Fruit fly (Drosophila melanogaster) whole organism, embryonic: Measurements from ENCODE around the gene isoQC.

Experiments
- B-H1 ChIP-seq: fragments of 200-800 bp; sonication (Bioruptor generic); IDR thresholded peaks from 3 replicates; pipeline ENCODE4 v1.3.6; 2022; ENCODE audit warnings: missing biosample characterization, missing genetic modification characterization
- Bteb2 ChIP-seq: fragments of 200-800 bp; sonication (Bioruptor generic); optimal IDR thresholded peaks from 2 replicates; lab custom pipeline; 2016; ENCODE audit warnings: missing biosample characterization, missing genetic modification characterization
- CG10209 ChIP-seq: fragments of 200-800 bp; sonication (Bioruptor generic); optimal IDR thresholded peaks from 3 replicates; lab custom pipeline; 2017; ENCODE audit warnings: missing biosample characterization, mild to moderate bottlenecking, missing genetic modification characterization, missing genetic modification reagents
- CG10321 ChIP-seq: fragments of 200-800 bp; sonication (Bioruptor generic); IDR thresholded peaks from 2 replicates; pipeline ENCODE4 v1.3.6; 2022; ENCODE audit warnings: missing biosample characterization, missing genetic modification characterization
- CG11093 ChIP-seq: fragments of 200-800 bp; sonication (Bioruptor generic); IDR thresholded peaks from 3 replicates; pipeline ENCODE4 v1.3.6; 2022; ENCODE audit warnings: missing biosample characterization, missing genetic modification characterization
- CG12769 ChIP-seq: fragments of 200-800 bp; sonication (Bioruptor generic); optimal IDR thresholded peaks from 2 replicates; lab custom pipeline; 2019; ENCODE audit warnings: missing biosample characterization, mild to moderate bottlenecking, missing genetic modification characterization, moderate library complexity
- CG13424 ChIP-seq: fragments of 200-800 bp; sonication (Bioruptor generic); optimal IDR thresholded peaks from 2 replicates; lab custom pipeline; 2019; ENCODE audit warnings: missing biosample characterization, mild to moderate bottlenecking, missing genetic modification characterization, moderate library complexity
- CG13775 ChIP-seq: fragments of 200-800 bp; sonication (Bioruptor generic); optimal IDR thresholded peaks from 3 replicates; lab custom pipeline; 2017; ENCODE audit warnings: missing biosample characterization, mild to moderate bottlenecking, missing genetic modification characterization
- CG13894 ChIP-seq: fragments of 200-800 bp; sonication (Bioruptor generic); optimal IDR thresholded peaks from 3 replicates; lab custom pipeline; 2018; ENCODE audit warnings: missing biosample characterization, mild to moderate bottlenecking, missing genetic modification characterization, moderate library complexity
- CG14965 ChIP-seq: fragments of 200-800 bp; sonication (Bioruptor generic); optimal IDR thresholded peaks from 2 replicates; lab custom pipeline; 2016; ENCODE audit warnings: missing biosample characterization, missing genetic modification characterization, borderline replicate concordance
- CG17359 ChIP-seq: fragments of 200-800 bp; sonication (Bioruptor generic); optimal IDR thresholded peaks from 3 replicates; lab custom pipeline; 2018; ENCODE audit warnings: missing biosample characterization, mild to moderate bottlenecking, missing genetic modification characterization, moderate library complexity
- CG18011 ChIP-seq: fragments of 200-800 bp; sonication (Bioruptor generic); optimal IDR thresholded peaks from 2 replicates; lab custom pipeline; 2017; ENCODE audit warnings: missing biosample characterization, missing genetic modification characterization, mild to moderate bottlenecking, moderate library complexity, missing genotype
- CG2129 ChIP-seq: fragments of 200-800 bp; sonication (Bioruptor generic); IDR thresholded peaks from 2 replicates; pipeline ENCODE4 v1.3.6; 2022; ENCODE audit warnings: missing biosample characterization, missing genetic modification characterization; ENCODE audit not compliant: partially characterized antibody
- CG31224 ChIP-seq: fragments of 200-800 bp; sonication (Bioruptor generic); IDR thresholded peaks from 2 replicates; pipeline ENCODE4 v1.3.6; 2022; ENCODE audit warnings: missing biosample characterization, missing genetic modification characterization
- CG31441 ChIP-seq: fragments of 200-800 bp; sonication (Bioruptor generic); IDR thresholded peaks from 2 replicates; pipeline ENCODE4 v1.3.6; 2022; ENCODE audit warnings: missing biosample characterization, missing genetic modification characterization
- CG3163 ChIP-seq: fragments of 200-800 bp; sonication (Bioruptor generic); optimal IDR thresholded peaks from 3 replicates; lab custom pipeline; 2016; ENCODE audit warnings: missing biosample characterization, missing genetic modification characterization
- CG3407 ChIP-seq: fragments of 200-800 bp; sonication (Bioruptor generic); optimal IDR thresholded peaks from 2 replicates; lab custom pipeline; 2018; ENCODE audit warnings: missing biosample characterization, mild to moderate bottlenecking, missing genetic modification characterization
- CG4328 ChIP-seq: fragments of 200-800 bp; sonication (Bioruptor generic); optimal IDR thresholded peaks from 3 replicates; lab custom pipeline; 2017; ENCODE audit warnings: missing biosample characterization, missing genetic modification reagents, missing genetic modification characterization
- CG7271 ChIP-seq: fragments of 200-800 bp; sonication (Bioruptor generic); optimal IDR thresholded peaks from 2 replicates; lab custom pipeline; 2018; ENCODE audit warnings: missing biosample characterization, mild to moderate bottlenecking, missing genetic modification characterization, moderate library complexity
- CG8281 ChIP-seq: fragments of 200-800 bp; sonication (Bioruptor generic); optimal IDR thresholded peaks from 2 replicates; lab custom pipeline; 2018; ENCODE audit warnings: missing biosample characterization, mild to moderate bottlenecking, missing genetic modification characterization, moderate library complexity
- CG8924 ChIP-seq: fragments of 200-800 bp; optimal IDR thresholded peaks from 3 replicates; lab custom pipeline; 2019; ENCODE audit warnings: missing biosample characterization, mild to moderate bottlenecking, missing genetic modification characterization, moderate library complexity
- CHES-1-like ChIP-seq: fragments of 200-800 bp; sonication (Bioruptor generic); optimal IDR thresholded peaks from 2 replicates; lab custom pipeline; 2016; ENCODE audit warnings: missing biosample characterization, missing genetic modification characterization
- CrebB ChIP-seq: fragments of 200-800 bp; sonication (Bioruptor generic); optimal IDR thresholded peaks from 3 replicates; lab custom pipeline; 2018; ENCODE audit warnings: missing biosample characterization, mild to moderate bottlenecking, missing genetic modification characterization
- E2f1 ChIP-seq: fragments of 200-800 bp; sonication (Bioruptor generic); IDR thresholded peaks from 2 replicates; pipeline ENCODE4 v1.3.6; 2022; ENCODE audit warnings: missing biosample characterization, missing genetic modification characterization
- MTF-1 ChIP-seq: fragments of 200-800 bp; sonication (Bioruptor generic); optimal IDR thresholded peaks from 2 replicates; lab custom pipeline; 2018; ENCODE audit warnings: missing biosample characterization, mild to moderate bottlenecking, missing genetic modification characterization, borderline replicate concordance
- Mes4 ChIP-seq: fragments of 200-800 bp; sonication (Bioruptor generic); optimal IDR thresholded peaks from 2 replicates; lab custom pipeline; 2016; ENCODE audit warnings: missing biosample characterization, missing genetic modification characterization
- Mrtf ChIP-seq: fragments of 200-800 bp; sonication (Bioruptor generic); IDR thresholded peaks from 3 replicates; pipeline ENCODE4 v1.3.6; 2022; ENCODE audit warnings: missing biosample characterization, missing genetic modification characterization
- Ptx1 ChIP-seq: fragments of 200-800 bp; sonication (Bioruptor generic); IDR thresholded peaks from 2 replicates; pipeline ENCODE4 v1.3.6; 2022; ENCODE audit warnings: missing biosample characterization, missing genetic modification characterization
- Sin3A ChIP-seq: fragments of >200 bp; optimal IDR thresholded peaks from 2 replicates; lab custom pipeline; 2018
- Taf1 ChIP-seq: fragments of 200-800 bp; sonication (Bioruptor generic); IDR thresholded peaks from 2 replicates; pipeline ENCODE4 v1.3.6; 2022; ENCODE audit warnings: missing biosample characterization, missing genetic modification characterization
- Tbp ChIP-seq: fragments of >200 bp; optimal IDR thresholded peaks from 2 replicates; lab custom pipeline; 2018; ENCODE audit warnings: missing biosample characterization, missing genetic modification characterization
- Xbp1 ChIP-seq: fragments of 200-800 bp; sonication (Bioruptor generic); optimal IDR thresholded peaks from 3 replicates; lab custom pipeline; 2016; ENCODE audit warnings: missing biosample characterization, mild to moderate bottlenecking, missing genetic modification characterization
- bcd ChIP-seq: fragments of 200-800 bp; sonication (Bioruptor generic); optimal IDR thresholded peaks from 2 replicates; lab custom pipeline; 2017; ENCODE audit warnings: missing biosample characterization, mild to moderate bottlenecking, missing genetic modification characterization
- ci ChIP-seq: fragments of 200-800 bp; sonication (Bioruptor generic); IDR thresholded peaks from 3 replicates; pipeline ENCODE4 v1.3.6; 2022; ENCODE audit warnings: missing biosample characterization, missing genetic modification characterization
- dati ChIP-seq: fragments of 200-800 bp; sonication (Bioruptor generic); IDR thresholded peaks from 2 replicates; pipeline ENCODE4 v1.3.6; 2022; ENCODE audit warnings: missing biosample characterization, missing genetic modification characterization
- en ChIP-seq: fragments of 200-800 bp; sonication (Bioruptor generic); optimal IDR thresholded peaks from 2 replicates; lab custom pipeline; 2016; ENCODE audit warnings: missing biosample characterization, missing genetic modification characterization
- fd102C ChIP-seq: fragments of 200-800 bp; sonication (Bioruptor generic); optimal IDR thresholded peaks from 2 replicates; lab custom pipeline; 2018; ENCODE audit warnings: missing biosample characterization, mild to moderate bottlenecking, missing genetic modification characterization, moderate library complexity
- fru ChIP-seq: fragments of >200 bp; optimal IDR thresholded peaks from 2 replicates; lab custom pipeline; 2017
- gsb-n ChIP-seq: fragments of 200-800 bp; sonication (Bioruptor generic); optimal IDR thresholded peaks from 3 replicates; lab custom pipeline; 2018; ENCODE audit warnings: missing biosample characterization, mild to moderate bottlenecking, missing genetic modification characterization
- gt ChIP-seq: fragments of 200-800 bp; sonication (Bioruptor generic); IDR thresholded peaks from 2 replicates; pipeline ENCODE4 v1.3.6; 2022; ENCODE audit warnings: missing biosample characterization, missing genetic modification characterization
- luna ChIP-seq: fragments of 200-800 bp; sonication (Bioruptor generic); optimal IDR thresholded peaks from 2 replicates; lab custom pipeline; 2016; ENCODE audit warnings: missing biosample characterization, missing genetic modification characterization
- nom ChIP-seq: fragments of 200-800 bp; sonication (Bioruptor generic); optimal IDR thresholded peaks from 2 replicates; lab custom pipeline; 2017; ENCODE audit warnings: missing biosample characterization, missing genetic modification characterization, mild to moderate bottlenecking, moderate library complexity, missing genetic modification reagents
- org-1 ChIP-seq: fragments of 200-800 bp; sonication (Bioruptor generic); optimal IDR thresholded peaks from 2 replicates; lab custom pipeline; 2017; ENCODE audit warnings: missing biosample characterization, missing genetic modification characterization
- sens-2 ChIP-seq: fragments of 200-800 bp; sonication (Bioruptor generic); IDR thresholded peaks from 2 replicates; pipeline ENCODE4 v1.3.6; 2022; ENCODE audit warnings: missing biosample characterization, missing genetic modification characterization
- slp2 ChIP-seq: fragments of 200-800 bp; sonication (Bioruptor generic); optimal IDR thresholded peaks from 2 replicates; lab custom pipeline; 2016; ENCODE audit warnings: missing biosample characterization, missing genetic modification characterization
- unc-4 ChIP-seq: fragments of 200-800 bp; sonication (Bioruptor generic); IDR thresholded peaks from 2 replicates; pipeline ENCODE4 v1.3.6; 2022; ENCODE audit warnings: missing biosample characterization, missing genetic modification characterization; ENCODE audit not compliant: partially characterized antibody
- vvl ChIP-seq: fragments of 200-800 bp; sonication (Bioruptor generic); IDR thresholded peaks from 2 replicates; pipeline ENCODE4 v1.3.6; 2022; ENCODE audit warnings: missing biosample characterization, missing genetic modification characterization
- wek ChIP-seq: fragments of 200-800 bp; sonication (Bioruptor generic); optimal IDR thresholded peaks from 3 replicates; lab custom pipeline; 2018; ENCODE audit warnings: missing biosample characterization, mild to moderate bottlenecking, missing genetic modification characterization, moderate library complexity
- wor ChIP-seq: fragments of 200-800 bp; sonication (Bioruptor generic); IDR thresholded peaks from 2 replicates; pipeline ENCODE4 v1.3.6; 2022; ENCODE audit warnings: missing biosample characterization, missing genetic modification characterization
- zf30C ChIP-seq: fragments of 200-800 bp; sonication (Bioruptor generic); optimal IDR thresholded peaks from 3 replicates; lab custom pipeline; 2018; ENCODE audit warnings: missing biosample characterization, mild to moderate bottlenecking, missing genetic modification characterization
- zfh2 ChIP-seq: fragments of 200-800 bp; sonication (Bioruptor generic); optimal IDR thresholded peaks from 2 replicates; lab custom pipeline; 2016; ENCODE audit warnings: missing biosample characterization, missing genetic modification characterization

Gene isoQC

dm6 chr3L:20508136-20508635, 33.9 kb downstream of the isoQC start (continued):
- TF ChIP-seq dati (GFP tag; lab: Robert Waterston, UW): peak; percentile 34; the same call in 1 of the 2 replicates
- TF ChIP-seq org-1 (GFP tag; lab: Kevin White, UChicago): peak; percentile 89
- peak; percentile 42; the same call in 1 of the 2 replicates for TF ChIP-seq wor (GFP tag; lab: Robert Waterston, UW)
- peak; percentile 1 for TF ChIP-seq CG7271 (tag; lab: Kevin White, UChicago)
- no peak for TF ChIP-seq Sin3A (lab: Kevin White, UChicago)
- peak; percentile 73 for TF ChIP-seq gt (GFP tag; lab: Robert Waterston, UW)
- peak; percentile 60 for TF ChIP-seq wek
- TF ChIP-seq E2f1 (GFP tag; lab: Robert Waterston, UW): peak; percentile 91
- TF ChIP-seq CG13894 (tag; lab: Kevin White, UChicago): peak; percentile 97
- TF ChIP-seq en (GFP tag; lab: Kevin White, UChicago): peak; percentile 67
- peak; percentile 84 for TF ChIP-seq B-H1 (GFP tag; lab: Robert Waterston, UW)
- TF ChIP-seq vvl (GFP tag; lab: Robert Waterston, UW): peak; percentile 96
- peak; percentile 84 for TF ChIP-seq CG18011 (GFP tag; lab: Kevin White, UChicago)
- peak; percentile 90 for TF ChIP-seq CG13424 (tag; lab: Kevin White, UChicago)
- TF ChIP-seq CHES-1-like (GFP tag; lab: Kevin White, UChicago): peak; percentile 94
- no peak for TF ChIP-seq fd102C (GFP tag; lab: Kevin White, UChicago)
- peak; percentile 89 for TF ChIP-seq CG13775
- TF ChIP-seq nom (GFP tag; lab: Kevin White, UChicago): peak; percentile 85
- peak; percentile 92 for TF ChIP-seq CG31224 (GFP tag; lab: Robert Waterston, UW)
- TF ChIP-seq CG14965 (GFP tag; lab: Kevin White, UChicago): peak; percentile 21
- TF ChIP-seq CG10209 (GFP tag; lab: Kevin White, UChicago): peak; percentile 94
- peak; percentile 96 for TF ChIP-seq Taf1 (GFP tag; lab: Robert Waterston, UW)
- TF ChIP-seq CG4328: peak; percentile 89
- peak; percentile 94 for TF ChIP-seq bcd (GFP tag; lab: Kevin White, UChicago)
- no peak for TF ChIP-seq fru
- peak; percentile 93 for TF ChIP-seq Xbp1 (GFP tag; lab: Kevin White, UChicago)
- TF ChIP-seq Tbp (GFP tag; lab: Kevin White, UChicago): no peak
- peak; percentile 77 for TF ChIP-seq Mes4 (GFP tag; lab: Kevin White, UChicago)
- TF ChIP-seq sens-2 (GFP tag; lab: Robert Waterston, UW): peak; percentile 79
- no peak; the same call in 2 of the 3 replicates for TF ChIP-seq Mrtf (GFP tag; lab: Robert Waterston, UW)
- peak; percentile 88 for TF ChIP-seq slp2 (GFP tag; lab: Kevin White, UChicago)
- peak; percentile 91 for TF ChIP-seq Bteb2 (GFP tag; lab: Kevin White, UChicago)
- peak; percentile 95 for TF ChIP-seq Ptx1
- TF ChIP-seq CG10321: peak; percentile 57; the same call in 1 of the 2 replicates
- peak; percentile 76 for TF ChIP-seq CG8281 (tag; lab: Kevin White, UChicago)
- peak; percentile 96 for TF ChIP-seq CG12769 (tag; lab: Kevin White, UChicago)
- TF ChIP-seq CG31441 (GFP tag; lab: Robert Waterston, UW): peak; percentile 87
- TF ChIP-seq CG2129 (GFP tag; lab: Robert Waterston, UW): no peak
- peak; percentile 81 for TF ChIP-seq MTF-1
- TF ChIP-seq CG11093 (GFP tag; lab: Robert Waterston, UW): peak; percentile 91
- TF ChIP-seq CG3407 (GFP tag; lab: Kevin White, UChicago): peak; percentile 73
- TF ChIP-seq CG17359 (tag; lab: Kevin White, UChicago): peak; percentile 89
- peak; percentile 39; the same call in 1 of the 2 replicates for TF ChIP-seq unc-4
- TF ChIP-seq ci (GFP tag; lab: Robert Waterston, UW): peak; percentile 86; the same call in 2 of the 3 replicates
- peak; percentile 97 for TF ChIP-seq zfh2
- peak; percentile 88 for TF ChIP-seq CG3163 (GFP tag; lab: Kevin White, UChicago)
- TF ChIP-seq CG8924 (tag; lab: Kevin White, UChicago): peak; percentile 89
- TF ChIP-seq zf30C (GFP tag; lab: Kevin White, UChicago): no peak
- TF ChIP-seq luna (GFP tag; lab: Kevin White, UChicago): peak; percentile 92
- TF ChIP-seq CrebB: peak; percentile 91
- peak; percentile 76 for TF ChIP-seq gsb-n (tag; lab: Kevin White, UChicago)
